Fruit fly (Drosophila melanogaster) whole organism: ENCODE data around the gene CG12259.

ENCODE experiments used
- CG8478 ChIP-seq: fragments of >200 bp; optimal IDR thresholded peaks from 2 replicates; lab custom pipeline; 2018; ENCODE audit warnings: inconsistent platforms
- Dll ChIP-seq: fragments of >200 bp; optimal IDR thresholded peaks from 2 replicates; lab custom pipeline; 2017
- EcR ChIP-seq, 2 experiments: fragments of >200 bp; optimal IDR thresholded peaks; 2 replicates each; lab custom pipeline; 2017; ENCODE audit warnings: missing biosample characterization in 2 of 2, missing genetic modification characterization in 2 of 2, missing genetic modification reagents in 2 of 2
- pan ChIP-seq: fragments of >200 bp; optimal IDR thresholded peaks from 2 replicates; lab custom pipeline; 2017
- psq ChIP-seq: fragments of >200 bp; optimal IDR thresholded peaks from 2 replicates; lab custom pipeline; 2017
- usp ChIP-seq: fragments of >200 bp; optimal IDR thresholded peaks from 2 replicates; lab custom pipeline; 2017; ENCODE audit warnings: missing biosample characterization, missing genetic modification characterization, mixed read lengths

CG12259 gene

DNA sequence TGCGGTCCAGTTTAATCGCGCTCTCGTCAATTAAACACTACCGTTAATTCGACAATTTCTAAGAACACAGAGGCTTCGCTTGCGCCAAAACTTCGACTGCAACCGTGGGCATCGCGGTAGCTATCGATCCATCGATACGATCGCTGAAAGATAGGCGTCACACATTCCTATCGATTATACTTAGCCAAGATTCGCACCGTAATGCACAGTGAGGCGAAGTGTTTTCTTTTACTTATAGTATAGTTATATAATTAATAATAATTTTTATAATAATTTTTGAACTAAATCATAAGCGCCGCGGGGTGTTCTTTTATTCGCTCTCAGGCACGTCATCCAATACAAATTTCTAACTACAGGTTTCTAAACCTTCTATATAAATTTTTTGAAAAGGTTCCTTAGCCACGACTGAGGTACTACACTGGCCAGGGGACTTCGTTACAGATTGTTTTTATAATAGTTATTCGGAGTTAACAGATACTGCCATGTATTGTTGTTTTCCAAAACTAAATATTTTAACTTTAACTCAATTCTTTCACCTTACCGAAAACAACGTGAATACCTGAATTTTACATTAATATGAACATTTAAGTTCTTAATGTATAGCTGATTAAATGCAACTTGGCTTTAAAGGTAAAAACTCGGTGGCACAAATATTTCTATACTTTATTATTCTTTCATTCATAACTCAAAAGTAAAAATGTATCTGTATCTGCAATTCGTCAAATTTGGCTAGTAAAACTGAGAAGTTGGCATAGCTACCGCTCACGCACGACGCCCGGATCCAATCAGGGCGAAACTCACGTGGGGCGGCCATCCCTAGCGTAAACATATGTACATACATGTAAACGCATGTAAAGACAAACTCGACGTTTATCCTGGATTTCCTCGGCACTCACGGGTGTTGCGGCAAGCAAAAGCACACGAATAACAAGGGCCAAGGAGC lies 17.1 kb upstream of the CG12259 start, which contains the start of the genes NSD and BOD1:
Gene NSD (minus strand): TSS at position 102 of the 943 bp plus-strand sequence.
Gene BOD1 (plus strand): TSS at position 494 of the 943 bp plus-strand sequence.
- TF ChIP-seq Dll (lab: Kevin White, UChicago) = no peak
- no peak for TF ChIP-seq psq (lab: Kevin White, UChicago)
- TF ChIP-seq CG8478 (lab: Kevin White, UChicago) = no peak
- no peak for TF ChIP-seq pan (lab: Kevin White, UChicago)
- no peak for TF ChIP-seq usp
- TF ChIP-seq EcR (GFP tag; optimal IDR thresholded peaks at IDR 0.05; lab: Kevin White, UChicago) = no peak

DNA sequence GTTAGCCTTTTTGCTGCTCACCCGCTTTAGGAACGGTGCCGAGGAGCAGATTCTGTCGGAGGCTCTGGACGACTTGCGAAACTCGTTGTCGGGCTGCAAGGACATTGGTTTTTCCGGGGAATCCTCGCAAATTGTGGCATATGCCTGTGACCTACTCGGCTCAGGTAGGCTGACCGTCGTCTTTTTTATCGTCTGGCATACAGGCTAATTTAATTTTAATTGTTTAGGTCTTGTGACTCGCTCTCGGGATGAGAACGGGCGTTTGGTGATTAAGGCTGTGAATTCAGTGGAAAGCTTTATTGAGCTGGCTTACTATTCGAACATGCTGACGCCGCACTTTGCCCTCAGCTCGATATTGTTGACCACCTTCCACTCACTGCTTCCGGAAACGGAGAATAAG lies 10.6 kb upstream of the CG12259 start:
- no peak for TF ChIP-seq psq (lab: Kevin White, UChicago)
- no peak for TF ChIP-seq Dll (lab: Kevin White, UChicago)

DNA sequence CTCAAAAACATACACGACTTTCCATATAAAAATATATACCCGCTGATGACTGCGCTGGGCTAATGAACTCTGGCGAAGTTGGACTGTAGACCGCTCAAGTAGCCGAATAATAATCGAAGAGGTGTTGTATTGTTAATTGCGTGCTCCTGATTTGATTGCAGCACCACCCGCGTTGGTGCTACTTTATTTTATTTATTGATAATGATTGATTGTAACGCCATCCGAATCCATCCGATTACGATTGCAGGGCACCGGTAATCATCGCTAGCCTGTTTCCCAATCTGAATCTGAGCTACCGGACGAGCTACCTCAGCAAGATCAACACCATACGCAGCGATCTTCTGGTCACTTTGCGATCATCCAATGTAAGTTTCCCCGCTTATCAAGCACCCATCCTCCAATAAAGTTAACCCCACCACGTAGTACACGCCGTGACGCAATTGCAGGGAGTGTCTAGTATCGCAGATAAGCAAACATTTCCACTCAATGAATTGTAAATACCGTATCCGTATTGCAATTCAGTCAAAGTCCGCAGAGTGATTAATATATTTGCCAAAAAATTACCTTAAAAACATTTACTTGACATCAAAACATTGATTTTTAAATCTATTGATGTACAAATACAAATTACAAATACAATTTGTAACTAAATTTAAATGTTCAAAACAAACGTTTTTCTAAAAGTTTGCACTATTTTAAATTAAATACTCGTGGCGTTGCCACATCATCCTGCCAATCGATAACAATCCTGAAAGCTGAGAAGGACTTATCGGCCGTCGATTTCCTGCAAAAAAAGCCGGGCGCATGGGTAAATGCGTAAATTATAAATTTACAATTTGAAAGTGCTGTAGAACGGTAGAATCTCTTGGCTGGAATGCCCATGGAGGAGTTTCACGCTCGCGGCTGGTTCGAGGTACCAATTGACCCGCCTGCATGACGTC lies 8.4 kb upstream of the CG12259 start:
- TF ChIP-seq EcR (GFP tag; optimal IDR thresholded peaks at IDR 0.05; lab: Kevin White, UChicago) (no peak), Dll (lab: Kevin White, UChicago) (no peak), pan (lab: Kevin White, UChicago) (no peak), psq (lab: Kevin White, UChicago) (no peak), CG8478 (lab: Kevin White, UChicago) (no peak), usp (no peak)

DNA sequence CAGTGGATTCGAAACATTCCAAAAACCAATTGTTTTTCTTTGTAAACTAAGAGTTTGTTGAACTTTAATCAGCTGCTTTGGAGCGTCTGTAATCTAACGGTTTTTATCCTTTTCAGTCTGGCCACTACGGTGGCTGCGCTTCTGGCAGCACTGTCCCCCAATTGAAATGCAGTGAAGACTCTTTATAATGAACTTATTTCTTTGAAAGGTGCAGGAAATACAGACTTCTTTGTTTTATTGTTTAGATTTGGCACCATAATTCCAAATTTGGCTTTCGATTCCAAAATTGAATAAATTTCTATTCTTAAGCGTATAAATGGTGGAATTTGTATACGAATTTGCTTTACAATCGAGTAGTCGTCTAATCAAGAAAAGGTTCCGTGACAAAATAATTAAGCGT lies 7.3 kb upstream of the CG12259 start, which contains the start of gene nenya:
Gene nenya (minus strand): TSS at position 35 of the 400 bp plus-strand sequence.
- no peak for TF ChIP-seq Dll (lab: Kevin White, UChicago)
- TF ChIP-seq CG8478 (lab: Kevin White, UChicago) = no peak
- no peak for TF ChIP-seq pan (lab: Kevin White, UChicago)
- no peak for TF ChIP-seq psq (lab: Kevin White, UChicago)
- TF ChIP-seq EcR (GFP tag; optimal IDR thresholded peaks at IDR 0.05; lab: Kevin White, UChicago) = no peak
- TF ChIP-seq usp = no peak

DNA sequence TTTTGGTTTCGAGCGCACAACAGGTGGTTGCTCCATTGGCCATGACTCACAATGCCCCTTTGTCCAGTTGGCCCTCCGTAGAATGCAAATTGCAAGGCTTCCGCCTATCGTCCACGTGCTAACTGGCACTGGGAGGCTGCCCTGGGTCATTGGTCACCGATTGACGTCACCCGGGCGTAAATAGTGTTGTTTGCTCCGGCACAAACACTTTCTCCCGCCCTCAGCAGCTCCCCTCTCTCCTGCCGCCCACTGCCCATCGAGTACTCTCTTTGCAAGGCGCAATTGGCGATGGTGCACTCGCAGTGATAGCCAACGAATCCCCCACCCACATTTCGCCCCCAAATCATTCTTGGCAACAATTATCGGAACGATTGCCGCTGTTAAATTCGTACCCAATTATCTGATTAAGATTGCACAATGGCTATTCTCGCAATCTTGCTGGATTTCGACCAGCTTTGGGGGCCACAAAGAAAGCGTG lies 5.9 kb upstream of the CG12259 start:
- no peak for TF ChIP-seq pan (lab: Kevin White, UChicago)

DNA sequence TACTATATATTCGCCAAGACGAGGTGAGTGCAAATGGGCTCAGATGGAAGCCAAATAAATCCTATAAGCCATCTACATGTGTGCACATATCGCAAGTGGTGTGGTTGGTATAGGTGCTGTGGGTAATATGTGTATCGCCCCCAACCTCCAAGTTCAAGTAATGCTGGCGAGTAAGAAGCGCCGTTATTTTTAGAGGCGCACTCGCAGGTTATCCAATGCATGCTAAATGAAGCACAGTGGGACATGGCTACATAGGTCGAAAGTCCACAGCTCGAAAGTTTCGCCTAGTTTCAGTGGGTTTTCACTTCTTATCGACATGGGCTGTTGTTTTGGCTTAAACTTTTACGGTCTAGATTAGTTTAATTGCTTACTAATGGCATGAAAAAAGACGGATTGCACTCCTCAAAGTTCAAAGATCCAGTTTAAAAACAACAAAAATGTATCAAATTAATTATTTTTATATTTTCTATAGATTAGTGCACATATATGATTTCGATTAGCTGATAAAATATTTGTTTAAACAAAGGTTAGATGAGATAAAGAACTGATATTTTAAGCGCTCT lies 5.2 kb upstream of the CG12259 start:
- TF ChIP-seq usp (no peak), psq (lab: Kevin White, UChicago) (no peak), pan (lab: Kevin White, UChicago) (no peak), CG8478 (lab: Kevin White, UChicago) (no peak), EcR (GFP tag; optimal IDR thresholded peaks at IDR 0.05; lab: Kevin White, UChicago) (no peak), Dll (lab: Kevin White, UChicago) (no peak)

DNA sequence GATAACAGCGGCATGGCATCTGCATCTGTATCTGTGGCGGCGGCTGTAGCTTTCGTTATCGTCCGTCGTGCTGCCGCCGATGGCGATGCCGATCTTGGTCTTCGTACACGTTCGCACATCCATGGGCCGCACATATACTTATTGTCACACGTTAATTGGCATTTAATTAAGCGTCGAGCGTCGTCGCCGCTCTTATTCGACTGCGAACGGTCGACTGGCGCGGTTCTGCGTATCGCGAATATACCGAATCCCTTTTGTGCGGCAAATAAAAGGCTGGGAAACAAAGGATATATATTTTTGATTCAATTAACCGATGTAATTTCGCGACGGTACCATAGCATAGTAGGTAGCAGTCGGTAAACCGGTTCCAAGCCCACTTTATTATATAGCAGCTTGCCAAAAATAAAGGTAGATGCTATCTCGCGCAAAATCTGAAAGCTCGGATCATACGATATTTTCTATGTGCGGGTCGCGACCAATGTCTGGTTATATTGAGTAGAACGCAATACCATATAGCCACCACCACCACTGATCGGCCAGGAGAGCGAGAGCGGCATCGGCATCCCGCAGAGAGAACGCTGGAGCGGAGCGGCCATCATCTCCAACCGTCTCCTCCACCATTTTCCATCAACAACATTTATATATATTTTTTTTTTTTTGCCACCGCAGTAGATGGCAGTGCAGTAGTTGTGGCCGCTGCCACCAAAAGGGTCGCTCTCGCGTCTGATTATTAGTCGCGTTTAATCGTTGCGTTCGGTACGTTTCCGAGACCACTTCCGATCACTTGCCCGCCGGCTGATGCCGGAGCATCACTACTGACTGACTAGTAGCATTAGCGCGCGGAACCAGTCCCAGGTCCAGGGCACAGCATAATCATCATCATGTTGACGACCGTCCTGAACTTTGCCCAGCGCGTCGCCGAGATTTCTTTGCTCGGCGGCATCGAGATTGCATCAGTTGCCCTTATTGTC lies 4.4 kb upstream of the CG12259 start, which contains the start of gene mino:
Gene mino (plus strand): TSS at position 192 of the 971 bp plus-strand sequence.
- TF ChIP-seq pan (lab: Kevin White, UChicago) = no peak
- TF ChIP-seq Dll (lab: Kevin White, UChicago) = peak; percentile 28

DNA sequence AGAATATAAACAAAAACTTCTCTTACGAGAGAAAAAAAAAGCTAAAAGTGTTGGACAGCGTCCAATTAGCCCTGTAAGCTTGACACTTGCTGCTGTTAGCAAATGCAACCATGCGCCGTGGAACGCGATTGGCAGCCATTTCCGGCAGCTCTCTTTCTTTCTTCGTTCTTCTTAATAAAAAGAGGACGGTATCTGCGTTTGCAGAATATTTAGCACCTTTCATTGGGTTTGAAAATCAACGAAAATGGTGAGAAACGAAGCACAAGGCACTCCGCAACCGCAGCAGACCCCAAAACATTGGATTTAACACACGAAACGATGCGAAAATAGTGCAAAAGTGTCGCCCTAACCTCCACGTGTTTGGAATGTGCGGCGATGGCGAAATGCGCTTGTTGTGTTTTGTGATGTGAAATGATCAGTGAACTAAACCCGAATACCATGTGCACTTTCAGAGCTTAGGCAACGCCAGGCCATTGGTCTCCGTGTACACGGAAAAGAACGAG lies 1.8 kb upstream of the CG12259 start, which contains the start of gene RpL4:
Gene RpL4 (plus strand): TSS at position 149 of the 503 bp plus-strand sequence.
- no peak for TF ChIP-seq Dll (lab: Kevin White, UChicago)
- TF ChIP-seq EcR (GFP tag; optimal IDR thresholded peaks at IDR 0.05; lab: Kevin White, UChicago) = no peak
- TF ChIP-seq usp = no peak
- no peak for TF ChIP-seq CG8478 (lab: Kevin White, UChicago)
- no peak for TF ChIP-seq psq (lab: Kevin White, UChicago)
- TF ChIP-seq pan (lab: Kevin White, UChicago) = no peak

DNA sequence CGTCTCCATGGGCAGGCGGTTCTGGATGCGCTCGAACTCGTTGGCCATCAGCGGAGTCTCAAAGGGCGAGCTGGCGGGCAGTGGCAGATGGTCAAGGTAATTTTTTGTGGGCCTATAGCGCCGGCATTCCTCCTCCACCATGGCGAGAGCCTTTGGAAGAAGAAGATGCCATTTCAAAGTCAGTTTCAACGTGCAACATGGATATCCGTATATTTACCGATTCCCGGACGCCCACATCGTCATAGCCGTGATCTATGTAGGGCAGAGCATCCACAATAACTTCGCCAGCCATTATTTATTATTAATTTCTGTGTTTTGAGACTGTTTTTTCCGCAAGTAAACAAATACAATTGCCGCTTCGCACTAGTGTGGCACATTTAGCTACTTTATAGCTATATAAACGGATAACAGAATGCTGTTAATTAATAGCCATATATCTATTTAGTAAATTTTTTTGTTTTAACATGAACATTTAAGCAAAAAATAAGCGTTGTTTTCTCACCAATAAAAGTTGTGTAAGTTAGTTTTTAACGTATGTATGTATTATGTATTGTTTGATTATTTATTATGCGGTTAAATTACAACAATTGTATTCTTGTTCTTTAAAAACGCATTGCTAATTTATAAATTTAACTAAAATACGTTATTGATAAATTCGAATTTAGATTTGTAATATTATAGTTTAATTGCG lies 1.2 kb upstream of the CG12259 start, which contains the start of gene BCAS2:
Gene BCAS2 (minus strand): TSS at position 375 of the 691 bp plus-strand sequence.
- TF ChIP-seq pan (lab: Kevin White, UChicago) (no peak), EcR (GFP tag; optimal IDR thresholded peaks at IDR 0.05; lab: Kevin White, UChicago) (no peak), psq (lab: Kevin White, UChicago) (no peak), usp (no peak), Dll (lab: Kevin White, UChicago) (no peak)
